Worm (Caenorhabditis elegans): ENCODE data around the gene srh-181.

DNA sequence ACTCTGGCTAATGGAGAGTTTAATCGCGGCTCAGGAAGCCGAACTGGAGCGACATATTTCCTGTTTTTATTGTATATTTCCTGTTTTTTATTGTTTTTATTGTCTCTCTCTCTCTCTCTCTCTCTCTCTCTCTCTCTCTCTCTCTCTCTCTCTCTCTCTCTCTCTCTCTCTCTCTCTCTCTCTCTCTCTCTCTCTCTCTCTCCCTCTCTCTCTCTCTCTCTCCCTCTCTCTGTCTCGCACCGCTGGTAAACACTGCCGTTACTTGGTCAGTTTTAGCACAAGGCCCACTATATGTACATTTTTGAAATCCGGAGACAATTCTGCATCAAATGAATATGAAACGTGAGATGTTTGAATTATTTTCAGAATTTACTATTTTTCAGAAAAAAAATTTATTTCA lies 43.5 kb upstream of the srh-181 start:
- TF ChIP-seq jun-1 (tag; optimal IDR thresholded peaks at IDR 0.05) (no peak), lin-39 (tag; optimal IDR thresholded peaks at IDR 0.05) (no peak), pqm-1 (tag; optimal IDR thresholded peaks at IDR 0.05) (no peak), elt-3 (tag; optimal IDR thresholded peaks at IDR 0.05) (no peak), nhr-11 (tag; optimal IDR thresholded peaks at IDR 0.05) (no peak), fkh-10 (GFP tag; optimal IDR thresholded peaks at IDR 0.05) (no peak), ceh-82 (tag; optimal IDR thresholded peaks at IDR 0.05) (no peak)

Data from whole organism, L3 larva.